Fruit fly (Drosophila melanogaster) whole organism, embryonic: Measurements from ENCODE around the gene CG31178.
A peak's percentile ranks its signal among the peaks of the same experiment; 100 is the strongest.

ENCODE experiments used
- ATbp ChIP-seq: fragments of 200-800 bp; sonication (Bioruptor generic); optimal IDR thresholded peaks from 2 replicates; lab custom pipeline; 2017; ENCODE audit warnings: missing biosample characterization, mild to moderate bottlenecking, missing genetic modification characterization, missing genetic modification reagents
- Antp ChIP-seq: fragments of 200-800 bp; sonication (Bioruptor generic); optimal IDR thresholded peaks from 3 replicates; lab custom pipeline; 2016; ENCODE audit warnings: missing biosample characterization, missing genetic modification characterization
- Awh ChIP-seq: fragments of 200-800 bp; sonication (Bioruptor generic); IDR thresholded peaks from 2 replicates; pipeline ENCODE4, ENCODE4 v1.3.6; 2022; ENCODE audit warnings: missing biosample characterization, missing genetic modification characterization
- CG11093 ChIP-seq: fragments of 200-800 bp; sonication (Bioruptor generic); IDR thresholded peaks from 3 replicates; pipeline ENCODE4 v1.3.6; 2022; ENCODE audit warnings: missing biosample characterization, missing genetic modification characterization
- CG11247 ChIP-seq: fragments of 200-800 bp; sonication (Bioruptor generic); IDR thresholded peaks from 2 replicates; pipeline ENCODE4 v1.3.6; 2022; ENCODE audit warnings: missing biosample characterization, missing genetic modification characterization
- CG12071 ChIP-seq: fragments of 200-800 bp; sonication (Bioruptor generic); optimal IDR thresholded peaks from 3 replicates; lab custom pipeline; 2018; ENCODE audit warnings: missing biosample characterization, mild to moderate bottlenecking, missing genetic modification characterization
- CG12155 ChIP-seq: fragments of 200-800 bp; sonication (Bioruptor generic); optimal IDR thresholded peaks from 3 replicates; lab custom pipeline; 2016; ENCODE audit warnings: missing biosample characterization, missing genetic modification characterization
- CG12219 ChIP-seq: fragments of 200-800 bp; sonication (Bioruptor generic); optimal IDR thresholded peaks from 3 replicates; lab custom pipeline; 2018; ENCODE audit warnings: missing biosample characterization, mild to moderate bottlenecking, missing genetic modification characterization
- CG12391 ChIP-seq: fragments of 200-800 bp; sonication (Bioruptor generic); optimal IDR thresholded peaks from 3 replicates; lab custom pipeline; 2018; ENCODE audit warnings: missing biosample characterization, mild to moderate bottlenecking, missing genetic modification characterization, moderate library complexity
- CG14050 ChIP-seq: fragments of 200-800 bp; sonication (Bioruptor generic); IDR thresholded peaks from 3 replicates; pipeline ENCODE4 v1.3.6; 2022; ENCODE audit warnings: missing biosample characterization, missing genetic modification characterization
- CG15514 ChIP-seq: fragments of 200-800 bp; sonication (Bioruptor generic); optimal IDR thresholded peaks from 3 replicates; lab custom pipeline; 2017; ENCODE audit warnings: missing biosample characterization, missing genetic modification characterization, mild to moderate bottlenecking, moderate library complexity, missing genetic modification reagents
- CG2712 ChIP-seq: fragments of 200-800 bp; optimal IDR thresholded peaks from 3 replicates; lab custom pipeline; 2019; ENCODE audit warnings: missing biosample characterization, mild to moderate bottlenecking, missing genetic modification characterization, moderate library complexity
- CG2875 ChIP-seq: fragments of 200-800 bp; sonication (Bioruptor generic); optimal IDR thresholded peaks from 2 replicates; lab custom pipeline; 2017; ENCODE audit warnings: missing biosample characterization, mild to moderate bottlenecking, missing genetic modification characterization, missing genetic modification reagents
- CG31388 ChIP-seq: fragments of 200-800 bp; sonication (Bioruptor generic); optimal IDR thresholded peaks from 2 replicates; lab custom pipeline; 2016; ENCODE audit warnings: missing biosample characterization, missing genetic modification characterization
- CG4730 ChIP-seq: fragments of 200-800 bp; sonication (Bioruptor generic); IDR thresholded peaks from 2 replicates; pipeline ENCODE4 v1.3.6; 2022; ENCODE audit warnings: missing biosample characterization, missing genetic modification characterization
- CG4820 ChIP-seq: fragments of 200-800 bp; sonication (Bioruptor generic); optimal IDR thresholded peaks from 3 replicates; lab custom pipeline; 2016; ENCODE audit warnings: missing biosample characterization, missing genetic modification characterization
- CG6175 ChIP-seq: fragments of 200-800 bp; sonication (Bioruptor generic); IDR thresholded peaks from 3 replicates; pipeline ENCODE4 v1.3.6; 2022; ENCODE audit warnings: missing biosample characterization, missing genetic modification characterization
- CG6254 ChIP-seq: fragments of 200-800 bp; sonication (Bioruptor generic); optimal IDR thresholded peaks from 3 replicates; lab custom pipeline; 2017; ENCODE audit warnings: mild to moderate bottlenecking, missing biosample characterization, missing genetic modification reagents, missing genetic modification characterization
- CG6683 ChIP-seq: fragments of 200-800 bp; sonication (Bioruptor generic); optimal IDR thresholded peaks from 2 replicates; lab custom pipeline; 2017; ENCODE audit warnings: missing biosample characterization, mild to moderate bottlenecking, missing genetic modification characterization, missing genetic modification reagents
- CG7556 ChIP-seq: fragments of 200-800 bp; sonication (Bioruptor generic); optimal IDR thresholded peaks from 2 replicates; lab custom pipeline; 2017; ENCODE audit warnings: missing biosample characterization, mild to moderate bottlenecking, missing genetic modification characterization
- CG7987 ChIP-seq: fragments of 200-800 bp; sonication (Bioruptor generic); optimal IDR thresholded peaks from 2 replicates; lab custom pipeline; 2018; ENCODE audit warnings: missing biosample characterization, mild to moderate bottlenecking, missing genetic modification characterization, moderate library complexity
- CG8089 ChIP-seq: fragments of 200-800 bp; sonication (Bioruptor generic); optimal IDR thresholded peaks from 3 replicates; lab custom pipeline; 2016; ENCODE audit warnings: missing biosample characterization, missing genetic modification characterization
- CG8388 ChIP-seq: fragments of 200-800 bp; sonication (Bioruptor generic); optimal IDR thresholded peaks from 2 replicates; lab custom pipeline; 2019; ENCODE audit warnings: missing biosample characterization, mild to moderate bottlenecking, missing genetic modification characterization, moderate library complexity
- CG8765 ChIP-seq: fragments of 200-800 bp; sonication (Bioruptor generic); IDR thresholded peaks from 2 replicates; pipeline ENCODE4 v1.3.6; 2022; ENCODE audit warnings: missing biosample characterization, missing genetic modification characterization
- CHES-1-like ChIP-seq: fragments of 200-800 bp; sonication (Bioruptor generic); optimal IDR thresholded peaks from 2 replicates; lab custom pipeline; 2016; ENCODE audit warnings: missing biosample characterization, missing genetic modification characterization
- CTCF ChIP-seq: fragments of 200-800 bp; sonication (Bioruptor generic); optimal IDR thresholded peaks from 2 replicates; lab custom pipeline; 2017; ENCODE audit warnings: missing biosample characterization, mild to moderate bottlenecking, missing genetic modification characterization, moderate library complexity
- Camta ChIP-seq: fragments of 200-800 bp; sonication (Bioruptor generic); optimal IDR thresholded peaks from 2 replicates; lab custom pipeline; 2016; ENCODE audit warnings: missing biosample characterization, missing genetic modification characterization
- H2.0 ChIP-seq: fragments of 200-800 bp; sonication (Bioruptor generic); IDR thresholded peaks from 2 replicates; pipeline ENCODE4 v1.3.6; 2022; ENCODE audit warnings: missing biosample characterization, missing genetic modification characterization
- HLHmδ ChIP-seq: fragments of 200-800 bp; sonication (Bioruptor generic); optimal IDR thresholded peaks from 2 replicates; lab custom pipeline; 2018; ENCODE audit warnings: missing biosample characterization, mild to moderate bottlenecking, missing genetic modification characterization, moderate library complexity
- Kr ChIP-seq: fragments of 200-800 bp; sonication (Bioruptor generic); optimal IDR thresholded peaks from 2 replicates; lab custom pipeline; 2017; ENCODE audit warnings: missing biosample characterization, mild to moderate bottlenecking, missing genetic modification characterization
- Max ChIP-seq: fragments of 200-800 bp; sonication (Bioruptor generic); optimal IDR thresholded peaks from 2 replicates; lab custom pipeline; 2016; ENCODE audit warnings: missing biosample characterization, mild to moderate bottlenecking, missing genetic modification characterization
- Oaz ChIP-seq: fragments of 200-800 bp; sonication (Bioruptor generic); IDR thresholded peaks from 2 replicates; pipeline ENCODE4 v1.3.6; 2022; ENCODE audit warnings: missing biosample characterization, missing genetic modification characterization
- Spps ChIP-seq: fragments of 200-800 bp; sonication (Bioruptor generic); optimal IDR thresholded peaks from 2 replicates; lab custom pipeline; 2018; ENCODE audit warnings: missing biosample characterization, mild to moderate bottlenecking, missing genetic modification characterization
- abd-A ChIP-seq: fragments of 200-800 bp; sonication (Bioruptor generic); optimal IDR thresholded peaks from 3 replicates; lab custom pipeline; 2019; ENCODE audit warnings: missing biosample characterization, mild to moderate bottlenecking, missing genetic modification characterization, moderate library complexity
- ac ChIP-seq: fragments of 200-800 bp; sonication (Bioruptor generic); optimal IDR thresholded peaks from 3 replicates; lab custom pipeline; 2017; ENCODE audit warnings: missing biosample characterization, mild to moderate bottlenecking, missing genetic modification characterization
- chm ChIP-seq: fragments of 200-800 bp; sonication (Bioruptor generic); IDR thresholded peaks from 2 replicates; pipeline ENCODE4 v1.3.6; 2022; ENCODE audit warnings: missing biosample characterization, missing genetic modification characterization
- dan ChIP-seq: fragments of 200-800 bp; sonication (Bioruptor generic); IDR thresholded peaks from 2 replicates; pipeline ENCODE4 v1.3.6; 2022; ENCODE audit warnings: missing biosample characterization, missing genetic modification characterization
- emc ChIP-seq: fragments of 200-800 bp; sonication (Bioruptor generic); optimal IDR thresholded peaks from 2 replicates; lab custom pipeline; 2016; ENCODE audit warnings: missing biosample characterization, missing genetic modification characterization
- exex ChIP-seq: fragments of 200-800 bp; sonication (Bioruptor generic); optimal IDR thresholded peaks from 4 replicates; lab custom pipeline; 2018; ENCODE audit warnings: missing biosample characterization, mild to moderate bottlenecking, missing genetic modification characterization, moderate library complexity
- fru ChIP-seq: fragments of >200 bp; optimal IDR thresholded peaks from 2 replicates; lab custom pipeline; 2017
- hkb ChIP-seq, 2 experiments: fragments of 200-800 bp in 1 of 2; fragments of >200 bp in 1 of 2; sonication (Bioruptor generic) in 1 of 2; IDR thresholded peaks in 1 of 2; optimal IDR thresholded peaks in 1 of 2; 2 replicates each; pipeline versions ENCODE4 v1.3.6 to Lab custom; 2017 to 2022; ENCODE audit warnings: missing biosample characterization in 1 of 2, missing genetic modification characterization in 1 of 2
- inv ChIP-seq: fragments of 200-800 bp; sonication (Bioruptor generic); IDR thresholded peaks from 2 replicates; pipeline ENCODE4 v1.3.6; 2022; ENCODE audit warnings: missing biosample characterization, missing genetic modification characterization; ENCODE audit not compliant: partially characterized antibody
- kni ChIP-seq: fragments of 200-800 bp; sonication (Bioruptor generic); optimal IDR thresholded peaks from 3 replicates; lab custom pipeline; 2017; ENCODE audit warnings: mild to moderate bottlenecking, missing biosample characterization, missing genetic modification reagents, missing genetic modification characterization
- lbe ChIP-seq: fragments of 200-800 bp; sonication (Bioruptor generic); optimal IDR thresholded peaks from 2 replicates; lab custom pipeline; 2016; ENCODE audit warnings: missing biosample characterization, mild to moderate bottlenecking, missing genetic modification characterization
- lola ChIP-seq, 3 experiments: fragments of >200 bp in 2 of 3; fragments of 200-800 bp in 1 of 3; sonication (Bioruptor generic) in 1 of 3; optimal IDR thresholded peaks; 2 replicates each; lab custom pipeline; 2017 to 2019; ENCODE audit warnings: missing biosample characterization in 3 of 3, missing genetic modification characterization in 3 of 3, mild to moderate bottlenecking in 1 of 3, moderate library complexity in 1 of 3
- oc ChIP-seq: fragments of 200-800 bp; sonication (Bioruptor generic); optimal IDR thresholded peaks from 2 replicates; lab custom pipeline; 2018; ENCODE audit warnings: missing biosample characterization, mild to moderate bottlenecking, missing genetic modification characterization, moderate library complexity
- otp ChIP-seq: fragments of 200-800 bp; sonication (Bioruptor generic); IDR thresholded peaks from 3 replicates; pipeline ENCODE4, ENCODE4 v1.3.6; 2022; ENCODE audit warnings: missing biosample characterization, missing genetic modification characterization
- pb ChIP-seq: fragments of 200-800 bp; sonication (Bioruptor generic); optimal IDR thresholded peaks from 3 replicates; lab custom pipeline; 2016; ENCODE audit warnings: missing biosample characterization, missing genetic modification characterization
- peb ChIP-seq: fragments of 200-800 bp; sonication (Bioruptor generic); IDR thresholded peaks from 2 replicates; pipeline ENCODE4 v1.3.6; 2022; ENCODE audit warnings: missing biosample characterization, missing genetic modification characterization
- sens-2 ChIP-seq: fragments of 200-800 bp; sonication (Bioruptor generic); IDR thresholded peaks from 2 replicates; pipeline ENCODE4 v1.3.6; 2022; ENCODE audit warnings: missing biosample characterization, missing genetic modification characterization
- tgo ChIP-seq: fragments of 200-800 bp; sonication (Bioruptor generic); IDR thresholded peaks from 3 replicates; pipeline ENCODE4 v1.3.6; 2022; ENCODE audit warnings: missing biosample characterization, missing genetic modification characterization
- zfh1 ChIP-seq: fragments of 200-800 bp; sonication (Bioruptor generic); IDR thresholded peaks from 3 replicates; pipeline ENCODE4 v1.3.6; 2022; ENCODE audit warnings: missing biosample characterization, missing genetic modification characterization

Gene CG31178

DNA sequence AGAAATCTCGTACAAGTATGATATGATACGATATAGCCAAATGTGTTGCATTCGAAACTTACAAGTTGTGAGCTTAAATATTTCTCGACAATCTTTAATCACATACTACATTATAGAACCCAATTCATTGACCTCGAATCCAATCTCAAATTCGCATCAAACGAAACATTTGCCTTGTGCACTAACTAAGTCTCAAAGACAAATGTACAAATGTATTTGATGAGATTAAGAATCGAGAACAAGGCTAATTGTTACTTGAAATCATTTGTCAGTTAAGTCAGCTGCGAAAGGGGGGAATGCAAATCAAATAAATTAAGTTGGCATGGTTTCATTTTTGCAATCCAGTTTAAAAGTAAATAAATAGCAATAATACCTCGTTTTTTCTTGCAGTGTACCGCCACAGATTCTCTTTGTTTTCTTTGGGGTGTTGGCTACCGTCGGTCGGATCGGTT is 35.0 kb upstream of the CG31178 start (continued):
- TF ChIP-seq CG4820 (GFP tag; lab: Kevin White, UChicago) = no peak
- TF ChIP-seq CG14050 (GFP tag; lab: Robert Waterston, UW) = no peak
- no peak for TF ChIP-seq inv (GFP tag; lab: Robert Waterston, UW)
- no peak for TF ChIP-seq fru (lab: Kevin White, UChicago)
- no peak for TF ChIP-seq CG6254 (GFP tag; lab: Kevin White, UChicago)
- TF ChIP-seq CG8388 = peak; percentile 18
- peak in 1 of 3 experiments; percentile 28 for TF ChIP-seq lola (GFP tag; optimal IDR thresholded peaks at IDR 0.05; lab: Kevin White, UChicago)
- TF ChIP-seq Awh = no peak
- no peak for TF ChIP-seq abd-A (tag; lab: Kevin White, UChicago)
- no peak for TF ChIP-seq Kr
- no peak for TF ChIP-seq sens-2 (GFP tag; lab: Robert Waterston, UW)
- no peak for TF ChIP-seq ac
- TF ChIP-seq tgo = no peak
- no peak for TF ChIP-seq Spps (tag; lab: Kevin White, UChicago)
- TF ChIP-seq emc = no peak
- TF ChIP-seq CG15514 = no peak
- TF ChIP-seq CG7556 (GFP tag; lab: Kevin White, UChicago) = peak; percentile 42
- TF ChIP-seq ATbp = peak; percentile 13
- no peak for TF ChIP-seq HLHmδ (GFP tag; lab: Kevin White, UChicago)
- no peak for TF ChIP-seq zfh1 (GFP tag; lab: Robert Waterston, UW)
- no peak for TF ChIP-seq CG8765
- no peak for TF ChIP-seq CG2875
- peak; percentile 0 for TF ChIP-seq CG8089 (GFP tag; lab: Kevin White, UChicago)
- TF ChIP-seq CG11247 (GFP tag; lab: Robert Waterston, UW) = no peak
- TF ChIP-seq hkb (optimal IDR thresholded peaks at IDR 0.05; lab: Kevin White, UChicago) = no peak
- TF ChIP-seq hkb (GFP tag; IDR thresholded peaks at IDR 0.05; lab: Robert Waterston, UW) = peak; percentile 42; the same call in 1 of the 2 replicates
- TF ChIP-seq chm = no peak
- TF ChIP-seq Camta (GFP tag; lab: Kevin White, UChicago) = no peak
- no peak for TF ChIP-seq kni (GFP tag; lab: Kevin White, UChicago)
- TF ChIP-seq exex = no peak
- no peak for TF ChIP-seq peb (GFP tag; lab: Robert Waterston, UW)
- TF ChIP-seq pb = no peak
- TF ChIP-seq CG12155 (GFP tag; lab: Kevin White, UChicago) = no peak
- no peak for TF ChIP-seq CG31388
- no peak for TF ChIP-seq CG11093 (GFP tag; lab: Robert Waterston, UW)
- peak; percentile 24 for TF ChIP-seq lbe (GFP tag; lab: Kevin White, UChicago)
- TF ChIP-seq oc = no peak
- TF ChIP-seq dan (GFP tag; lab: Robert Waterston, UW) = no peak
- no peak for TF ChIP-seq CG7987 (GFP tag; lab: Kevin White, UChicago)
- no peak for TF ChIP-seq H2.0
- TF ChIP-seq CG12391 (tag; lab: Kevin White, UChicago) = peak; percentile 15
- no peak for TF ChIP-seq CHES-1-like (GFP tag; lab: Kevin White, UChicago)
- TF ChIP-seq CG2712 = peak; percentile 29
- TF ChIP-seq CG6683 (GFP tag; lab: Kevin White, UChicago) = no peak
- no peak for TF ChIP-seq CG12219
- TF ChIP-seq Antp (GFP tag; lab: Kevin White, UChicago) = no peak
- no peak for TF ChIP-seq CG6175 (GFP tag; lab: Robert Waterston, UW)
- no peak for TF ChIP-seq CTCF (GFP tag; lab: Kevin White, UChicago)
- no peak for TF ChIP-seq otp
- TF ChIP-seq Oaz (GFP tag; lab: Robert Waterston, UW) = no peak
- TF ChIP-seq CG4730 (GFP tag; lab: Robert Waterston, UW) = no peak
- TF ChIP-seq Max (GFP tag; lab: Kevin White, UChicago) = no peak
- no peak for TF ChIP-seq CG12071 (GFP tag; lab: Kevin White, UChicago)
